Worm (Caenorhabditis elegans) whole organism, L1 larva: ENCODE measurements around the gene F10E7.6.

Source experiments
- C16A3.4 ChIP-seq: fragments of 150-350 bp; optimal IDR thresholded peaks from 2 replicates; lab custom pipeline; 2014; ENCODE audit warnings: missing biosample characterization, missing genetic modification characterization
- Y116A8C.19 ChIP-seq: sonication (generic microtip); optimal IDR thresholded peaks from 2 replicates; lab custom pipeline; 2016; ENCODE audit warnings: missing compliant biosample characterization, missing genetic modification characterization, borderline replicate concordance
- blmp-1 ChIP-seq: fragments of 150-350 bp; optimal IDR thresholded peaks from 2 replicates; lab custom pipeline; 2014; ENCODE audit warnings: missing biosample characterization, missing genetic modification characterization
- ceh-82 ChIP-seq, 3 experiments: fragments of 150-350 bp in 1 of 3; sonication (generic microtip) in 2 of 3; optimal IDR thresholded peaks; 2 replicates each; lab custom pipeline; 2014 to 2017; ENCODE audit warnings: missing biosample characterization in 3 of 3, missing genetic modification characterization in 3 of 3
- ceh-90 ChIP-seq: sonication (generic microtip); optimal IDR thresholded peaks from 2 replicates; lab custom pipeline; 2016; ENCODE audit warnings: missing genetic modification characterization, missing compliant biosample characterization
- efl-1 ChIP-seq, 4 experiments: fragments of 150-350 bp; optimal IDR thresholded peaks in 3 of 4; peaks in 1 of 4; 1 replicate in 1 of 4; 2 replicates in 3 of 4; lab custom pipeline; 2014; ENCODE audit warnings: missing biosample characterization in 2 of 4, missing genetic modification characterization in 2 of 4, missing genetic modification reagents in 2 of 4
- egl-27 ChIP-seq, 2 experiments: fragments of 150-350 bp in 1 of 2; sonication (generic microtip); optimal IDR thresholded peaks; 3 replicates each; lab custom pipeline; 2017 to 2018; ENCODE audit warnings: missing biosample characterization in 2 of 2, missing genetic modification characterization in 2 of 2, missing genetic modification reagents in 2 of 2
- elt-2 ChIP-seq: sonication (generic microtip); optimal IDR thresholded peaks from 2 replicates; lab custom pipeline; 2016; ENCODE audit warnings: missing genetic modification characterization, mild to moderate bottlenecking, inconsistent platforms, missing compliant biosample characterization, missing genetic modification reagents
- fkh-4 ChIP-seq: sonication (generic microtip); optimal IDR thresholded peaks from 2 replicates; lab custom pipeline; 2016; ENCODE audit warnings: missing compliant biosample characterization, missing genetic modification characterization, borderline replicate concordance
- fkh-8 ChIP-seq: sonication (generic microtip); optimal IDR thresholded peaks from 2 replicates; lab custom pipeline; 2016; ENCODE audit warnings: mild to moderate bottlenecking, missing genetic modification characterization, missing compliant biosample characterization
- hlh-4 ChIP-seq: sonication (generic microtip); optimal IDR thresholded peaks from 2 replicates; lab custom pipeline; 2016; ENCODE audit warnings: mild to moderate bottlenecking, missing genetic modification characterization, missing compliant biosample characterization
- isw-1 ChIP-seq: fragments of 200-800 bp; sonication (Bioruptor generic); IDR thresholded peaks from 2 replicates; pipeline ENCODE4 v1.3.6; 2022; ENCODE audit warnings: missing genetic modification characterization, missing compliant biosample characterization
- lin-13 ChIP-seq: fragments of 150-350 bp; optimal IDR thresholded peaks from 2 replicates; lab custom pipeline; 2014; ENCODE audit warnings: missing biosample characterization, missing genetic modification reagents, missing genetic modification characterization
- lin-14 ChIP-seq: fragments of 200-800 bp; sonication (Bioruptor generic); optimal IDR thresholded peaks from 2 replicates; lab custom pipeline; 2018; ENCODE audit warnings: mild to moderate bottlenecking, missing genetic modification characterization, moderate library complexity, missing compliant biosample characterization
- lin-35 ChIP-seq, 2 experiments: fragments of 150-350 bp; optimal IDR thresholded peaks; 2 replicates each; lab custom pipeline; 2014; ENCODE audit warnings: missing biosample characterization in 2 of 2, missing genetic modification characterization in 2 of 2, missing genetic modification reagents in 2 of 2
- lin-39 ChIP-seq: fragments of 150-350 bp; optimal IDR thresholded peaks from 2 replicates; lab custom pipeline; 2014; ENCODE audit warnings: missing biosample characterization, missing genetic modification reagents, missing genetic modification characterization
- lsy-2 ChIP-seq, 2 experiments: fragments of 150-350 bp; optimal IDR thresholded peaks; 2 replicates each; lab custom pipeline; 2014; ENCODE audit warnings: missing biosample characterization in 2 of 2, missing genetic modification characterization in 2 of 2
- mab-9 ChIP-seq: fragments of 200-800 bp; sonication (Bioruptor generic); IDR thresholded peaks from 2 replicates; pipeline ENCODE4 v1.3.6; 2022; ENCODE audit warnings: missing genetic modification reagents, missing genetic modification characterization, missing compliant biosample characterization
- mdl-1 ChIP-seq, 2 experiments: fragments of 150-350 bp; optimal IDR thresholded peaks; 2 replicates each; lab custom pipeline; 2014 to 2017; ENCODE audit warnings: missing biosample characterization in 2 of 2, missing genetic modification characterization in 2 of 2, inconsistent platforms in 1 of 2
- mef-2 ChIP-seq: fragments of 150-350 bp; optimal IDR thresholded peaks from 2 replicates; lab custom pipeline; 2014; ENCODE audit warnings: missing biosample characterization, missing genetic modification characterization
- mep-1 ChIP-seq: fragments of 150-350 bp; optimal IDR thresholded peaks from 2 replicates; lab custom pipeline; 2014; ENCODE audit warnings: missing biosample characterization, missing genetic modification characterization
- nhr-11 ChIP-seq: fragments of 150-350 bp; optimal IDR thresholded peaks from 2 replicates; lab custom pipeline; 2014; ENCODE audit warnings: missing biosample characterization, missing genetic modification characterization
- nhr-20 ChIP-seq: sonication (generic microtip); optimal IDR thresholded peaks from 2 replicates; lab custom pipeline; 2016; ENCODE audit warnings: mild to moderate bottlenecking, missing genetic modification characterization, missing compliant biosample characterization
- nhr-28 ChIP-seq: fragments of 150-350 bp; optimal IDR thresholded peaks from 2 replicates; lab custom pipeline; 2014; ENCODE audit warnings: missing biosample characterization, missing genetic modification characterization
- nhr-77 ChIP-seq: fragments of 150-350 bp; optimal IDR thresholded peaks from 2 replicates; lab custom pipeline; 2014; ENCODE audit warnings: missing biosample characterization, missing genetic modification characterization
- nhr-84 ChIP-seq: sonication (generic microtip); optimal IDR thresholded peaks from 2 replicates; lab custom pipeline; 2017; ENCODE audit warnings: missing biosample characterization, missing genetic modification characterization
- nhr-90 ChIP-seq: sonication (generic microtip); optimal IDR thresholded peaks from 2 replicates; lab custom pipeline; 2016; ENCODE audit warnings: mild to moderate bottlenecking, missing genetic modification characterization, missing compliant biosample characterization; ENCODE audit not compliant: poor library complexity
- rnt-1 ChIP-seq: sonication (generic microtip); optimal IDR thresholded peaks from 2 replicates; lab custom pipeline; 2016; ENCODE audit warnings: mild to moderate bottlenecking, missing genetic modification characterization, moderate library complexity, missing compliant biosample characterization
- snu-23 ChIP-seq: sonication (generic microtip); optimal IDR thresholded peaks from 2 replicates; lab custom pipeline; 2016; ENCODE audit warnings: missing genetic modification characterization, missing compliant biosample characterization
- sup-37 ChIP-seq: fragments of 200-800 bp; sonication (Bioruptor generic); optimal IDR thresholded peaks from 2 replicates; lab custom pipeline; 2018; ENCODE audit warnings: mild to moderate bottlenecking, missing genetic modification characterization, missing compliant biosample characterization
- swsn-7 ChIP-seq: sonication (generic microtip); optimal IDR thresholded peaks from 2 replicates; lab custom pipeline; 2016; ENCODE audit warnings: missing genetic modification characterization, missing compliant biosample characterization
- unc-130 ChIP-seq: fragments of 150-350 bp; optimal IDR thresholded peaks from 2 replicates; lab custom pipeline; 2017; ENCODE audit warnings: missing biosample characterization, missing genetic modification characterization, inconsistent platforms
- unc-62 ChIP-seq: fragments of 150-350 bp; optimal IDR thresholded peaks from 2 replicates; lab custom pipeline; 2014; ENCODE audit warnings: missing biosample characterization, missing genetic modification reagents, missing genetic modification characterization
- unc-86 ChIP-seq: sonication (generic microtip); optimal IDR thresholded peaks from 2 replicates; lab custom pipeline; 2016; ENCODE audit warnings: missing genetic modification characterization, missing compliant biosample characterization
- unc-98 ChIP-seq: fragments of 200-800 bp; sonication (Bioruptor generic); IDR thresholded peaks from 2 replicates; pipeline ENCODE4 v1.3.6; 2022; ENCODE audit warnings: missing genetic modification characterization, missing compliant biosample characterization
- ztf-4 ChIP-seq: fragments of 150-350 bp; optimal IDR thresholded peaks from 2 replicates; lab custom pipeline; 2014; ENCODE audit warnings: missing biosample characterization, missing genetic modification characterization

The F10E7.6 gene

DNA sequence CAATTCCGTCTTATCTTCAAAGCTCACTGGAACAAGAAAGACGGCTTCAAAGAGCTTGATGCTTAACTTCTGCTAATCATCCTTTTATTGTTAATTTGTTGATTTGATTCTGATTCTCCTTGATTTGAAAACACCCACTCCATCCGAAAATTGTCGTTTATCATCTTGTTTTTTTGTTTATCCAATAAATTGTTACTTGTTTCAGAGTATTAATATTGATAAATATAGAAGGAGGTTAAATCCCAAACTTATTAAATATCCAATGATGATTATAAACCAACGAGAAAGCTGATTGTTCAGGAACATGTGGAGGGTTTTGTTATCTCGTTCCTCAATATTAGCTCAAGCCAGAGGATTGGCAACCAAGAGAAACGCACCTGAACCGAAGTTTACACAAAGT is at the start of gene F10E7.6:
Gene F10E7.6 (plus strand): TSS at position 301 of the 400 bp plus-strand sequence.
- TF ChIP-seq nhr-90 (tag; lab: Kevin White, UChicago) (no peak), nhr-77 (tag; lab: Kevin White, UChicago) (no peak), ztf-4 (tag; lab: Kevin White, UChicago) (no peak), mab-9 (GFP tag; lab: Robert Waterston, UW) (no peak), ceh-90 (tag; lab: Kevin White, UChicago) (no peak), sup-37 (GFP tag; lab: Kevin White, UChicago) (no peak), isw-1 (GFP tag; lab: Robert Waterston, UW) (no peak), efl-1 (optimal IDR thresholded peaks at IDR 0.05; lab: Kevin White, UChicago) (no peak), efl-1 (GFP tag; optimal IDR thresholded peaks at IDR 0.05 in 1 of 2; lab: Kevin White, UChicago) (no peak), unc-130 (tag; lab: Kevin White, UChicago) (no peak), lin-14 (no peak), unc-62 (GFP tag; lab: Kevin White, UChicago) (no peak), nhr-20 (tag; lab: Kevin White, UChicago) (no peak), unc-86 (tag; lab: Kevin White, UChicago) (no peak), mef-2 (tag; lab: Kevin White, UChicago) (no peak), fkh-8 (tag; lab: Kevin White, UChicago) (no peak), lin-13 (GFP tag; lab: Kevin White, UChicago) (no peak), nhr-28 (no peak)

DNA sequence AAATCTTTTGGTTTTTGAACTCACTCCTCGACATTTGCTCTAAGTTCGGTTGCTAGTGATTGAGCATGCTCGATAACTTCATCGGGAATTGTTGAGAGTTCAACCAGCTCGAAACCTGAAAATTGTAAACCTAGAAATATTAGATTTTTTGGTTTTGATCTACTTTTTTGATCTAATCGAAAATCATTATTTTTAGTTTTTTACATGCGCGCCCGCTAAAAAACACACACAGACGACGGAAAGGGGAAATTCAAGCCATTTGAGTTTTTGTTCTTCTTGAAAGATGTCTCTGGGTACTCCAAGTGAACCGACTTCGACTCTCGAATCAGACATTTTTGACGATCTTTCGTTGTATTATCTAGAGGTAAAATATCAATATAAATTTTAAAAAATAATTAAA is 47.5 kb upstream of the F10E7.6 start, which contains the start of gene nos-2:
Gene nos-2 (plus strand): TSS at position 228 of the 400 bp plus-strand sequence.
- TF ChIP-seq nhr-28: no peak
- TF ChIP-seq ceh-82 (tag; optimal IDR thresholded peaks at IDR 0.05; lab: Kevin White, UChicago): no peak
- TF ChIP-seq blmp-1 (tag; lab: Kevin White, UChicago): no peak
- no peak for TF ChIP-seq lin-35 (GFP tag; optimal IDR thresholded peaks at IDR 0.05; lab: Kevin White, UChicago)
- no peak for TF ChIP-seq unc-86 (tag; lab: Kevin White, UChicago)
- TF ChIP-seq swsn-7 (tag; lab: Kevin White, UChicago): no peak
- no peak for TF ChIP-seq ztf-4 (tag; lab: Kevin White, UChicago)
- TF ChIP-seq mdl-1 (tag; optimal IDR thresholded peaks at IDR 0.05; lab: Kevin White, UChicago): no peak
- no peak for TF ChIP-seq elt-2 (tag; lab: Kevin White, UChicago)
- TF ChIP-seq hlh-4 (tag; lab: Kevin White, UChicago): no peak
- TF ChIP-seq mab-9 (GFP tag; lab: Robert Waterston, UW): no peak
- TF ChIP-seq lsy-2 (tag; optimal IDR thresholded peaks at IDR 0.05; lab: Kevin White, UChicago): no peak

DNA sequence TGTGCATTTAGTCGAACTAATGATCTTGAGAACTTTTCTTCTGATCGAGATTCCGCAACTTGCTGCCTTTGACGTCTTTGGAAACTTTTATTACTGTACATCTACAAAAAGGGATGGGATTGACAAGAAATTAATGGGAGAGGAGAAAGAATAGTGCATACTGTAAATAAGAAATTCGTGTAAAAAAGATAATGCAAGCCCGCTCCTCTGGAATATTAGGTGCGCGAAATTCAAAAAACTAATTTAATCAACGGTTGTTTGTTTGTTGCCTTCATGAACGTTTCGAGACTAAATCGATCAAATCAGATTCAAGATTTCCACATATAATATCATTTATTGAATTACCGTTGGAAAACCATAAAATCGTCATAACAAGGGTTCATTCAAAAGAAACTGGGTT is 43.0 kb upstream of the F10E7.6 start, which contains the start of gene him-14:
Gene him-14 (minus strand): TSS at position 101 of the 400 bp plus-strand sequence.
- TF ChIP-seq C16A3.4 (tag; lab: Kevin White, UChicago) (no peak), unc-130 (tag; lab: Kevin White, UChicago) (no peak), rnt-1 (no peak), lin-39 (tag; lab: Kevin White, UChicago) (no peak), Y116A8C.19 (tag; lab: Kevin White, UChicago) (no peak), snu-23 (GFP tag; lab: Kevin White, UChicago) (no peak), mep-1 (tag; lab: Kevin White, UChicago) (no peak)

DNA sequence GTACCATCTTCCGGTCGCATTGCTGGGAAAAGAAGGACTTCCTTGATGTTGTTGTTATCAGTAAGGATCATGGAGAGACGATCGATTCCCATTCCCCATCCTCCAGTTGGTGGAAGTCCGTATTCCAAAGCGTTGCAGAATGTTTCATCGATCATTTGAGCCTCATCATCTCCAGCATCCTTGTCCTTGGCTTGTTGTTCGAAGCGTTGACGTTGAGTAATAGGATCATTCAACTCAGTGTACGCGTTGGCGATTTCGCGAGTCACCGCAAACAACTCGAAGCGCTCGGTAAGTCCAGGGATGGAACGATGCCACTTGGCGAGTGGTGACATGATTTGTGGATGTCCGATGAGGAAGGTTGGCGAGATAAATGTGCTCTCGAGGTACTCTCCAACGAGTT is 42.4 kb upstream of the F10E7.6 start:
- TF ChIP-seq unc-98 (no peak), nhr-11 (tag; lab: Kevin White, UChicago) (no peak), nhr-84 (tag; lab: Kevin White, UChicago) (no peak), fkh-4 (no peak), nhr-20 (tag; lab: Kevin White, UChicago) (no peak), egl-27 (tag; optimal IDR thresholded peaks at IDR 0.05; lab: Kevin White, UChicago) (no peak), efl-1 (optimal IDR thresholded peaks at IDR 0.05; lab: Kevin White, UChicago) (no peak), efl-1 (GFP tag; optimal IDR thresholded peaks at IDR 0.05 in 1 of 2; lab: Kevin White, UChicago) (peak in 1 of 2 experiments; percentile 91)
